Fruit fly (Drosophila melanogaster): Measurements from ENCODE around the gene Mst98Cb.

DNA sequence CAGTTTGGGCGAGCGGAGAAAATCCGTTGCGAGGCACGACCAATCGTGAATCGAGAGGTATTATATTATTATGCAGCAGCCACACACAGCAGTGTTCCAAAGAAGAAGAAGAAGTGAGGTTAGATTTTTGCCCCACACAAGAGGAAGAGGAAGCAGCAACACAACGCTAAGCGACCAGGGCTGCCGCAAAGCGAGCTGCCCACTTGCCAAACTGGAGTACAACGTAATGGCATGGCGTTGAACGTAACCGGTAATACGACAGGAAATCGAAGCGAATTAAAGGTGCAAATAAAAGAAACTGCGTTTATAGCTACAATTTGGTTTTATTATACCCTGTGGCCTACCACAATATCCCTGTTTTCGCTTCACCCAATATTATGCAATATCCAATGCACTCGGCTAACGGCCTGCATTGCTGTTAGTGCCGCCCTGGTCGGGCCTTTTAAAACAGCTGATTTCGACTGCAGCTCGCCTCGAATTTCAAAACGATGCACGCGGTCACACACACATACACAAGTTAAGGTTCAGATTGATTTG, 42.9 kb downstream of the Mst98Cb start:
- no peak for TF ChIP-seq CG8478 (optimal IDR thresholded peaks at IDR 0.05)
- peak; percentile 3 to 52 for TF ChIP-seq CTCF (optimal IDR thresholded peaks at IDR 0.05)
